Worm (Caenorhabditis elegans) whole organism, L3 larva: Measurements from ENCODE around the gene srbc-11.
"Not testable (repeated sequence)": the region's sequence is repeated elsewhere in the genome, so short reads cannot be mapped to it uniquely, and the experiment has no call there.

Source experiments
- ZK546.5 ChIP-seq: sonication (generic microtip); optimal IDR thresholded peaks from 2 replicates; lab custom pipeline; 2017; ENCODE audit warnings: missing biosample characterization, missing genetic modification characterization
- ceh-16 ChIP-seq: sonication (generic microtip); optimal IDR thresholded peaks from 2 replicates; lab custom pipeline; 2017; ENCODE audit warnings: missing biosample characterization, missing genetic modification characterization
- ceh-28 ChIP-seq: fragments of 150-350 bp; optimal IDR thresholded peaks from 2 replicates; lab custom pipeline; 2014; ENCODE audit warnings: missing biosample characterization, missing genetic modification reagents, missing genetic modification characterization
- egl-27 ChIP-seq: sonication (generic microtip); optimal IDR thresholded peaks from 4 replicates; lab custom pipeline; 2017; ENCODE audit warnings: missing biosample characterization, missing genetic modification reagents, missing genetic modification characterization
- elt-1 ChIP-seq: fragments of 150-350 bp; optimal IDR thresholded peaks from 2 replicates; lab custom pipeline; 2014; ENCODE audit warnings: missing biosample characterization, missing genetic modification characterization
- elt-2 ChIP-seq: sonication (generic microtip); optimal IDR thresholded peaks from 2 replicates; lab custom pipeline; 2016; ENCODE audit warnings: missing genetic modification reagents, mild to moderate bottlenecking, missing genetic modification characterization, missing compliant biosample characterization
- elt-3 ChIP-seq, 3 experiments: fragments of 150-350 bp in 1 of 3; sonication (generic microtip) in 2 of 3; optimal IDR thresholded peaks; 2 replicates in 2 of 3; 4 replicates in 1 of 3; lab custom pipeline; 2014 to 2017; ENCODE audit warnings: missing biosample characterization in 3 of 3, missing genetic modification characterization in 3 of 3
- eor-1 ChIP-seq, 2 experiments: fragments of 150-350 bp; optimal IDR thresholded peaks; 2 replicates each; lab custom pipeline; 2014 to 2018; ENCODE audit warnings: missing biosample characterization in 2 of 2, missing genetic modification characterization in 2 of 2
- fkh-10 ChIP-seq: sonication (generic microtip); optimal IDR thresholded peaks from 2 replicates; lab custom pipeline; 2017; ENCODE audit warnings: missing biosample characterization, missing genetic modification reagents, missing genetic modification characterization
- fos-1 ChIP-seq: fragments of 150-350 bp; optimal IDR thresholded peaks from 2 replicates; lab custom pipeline; 2014; ENCODE audit warnings: missing biosample characterization, missing genetic modification characterization
- hmg-11 ChIP-seq: sonication (generic microtip); optimal IDR thresholded peaks from 2 replicates; lab custom pipeline; 2016; ENCODE audit warnings: missing genetic modification characterization, missing compliant biosample characterization
- jun-1 ChIP-seq: fragments of 150-350 bp; optimal IDR thresholded peaks from 2 replicates; lab custom pipeline; 2014; ENCODE audit warnings: missing biosample characterization, missing genetic modification reagents, missing genetic modification characterization
- lin-39 ChIP-seq: fragments of 150-350 bp; optimal IDR thresholded peaks from 2 replicates; lab custom pipeline; 2018; ENCODE audit warnings: missing biosample characterization, missing genetic modification reagents, missing genetic modification characterization
- lsy-12 ChIP-seq: sonication (generic microtip); optimal IDR thresholded peaks from 2 replicates; lab custom pipeline; 2016; ENCODE audit warnings: mild to moderate bottlenecking, missing genetic modification characterization, missing compliant biosample characterization
- mdl-1 ChIP-seq: fragments of 150-350 bp; optimal IDR thresholded peaks from 2 replicates; lab custom pipeline; 2014; ENCODE audit warnings: missing biosample characterization, missing genetic modification characterization
- nhr-12 ChIP-seq: fragments of 150-350 bp; optimal IDR thresholded peaks from 2 replicates; lab custom pipeline; 2014; ENCODE audit warnings: missing biosample characterization, missing genetic modification characterization
- nhr-237 ChIP-seq: fragments of 150-350 bp; optimal IDR thresholded peaks from 2 replicates; lab custom pipeline; 2014; ENCODE audit warnings: missing biosample characterization, missing genetic modification characterization
- nhr-25 ChIP-seq: sonication (generic microtip); optimal IDR thresholded peaks from 2 replicates; lab custom pipeline; 2017; ENCODE audit warnings: missing biosample characterization, missing genetic modification characterization
- nhr-43 ChIP-seq: sonication (generic microtip); optimal IDR thresholded peaks from 2 replicates; lab custom pipeline; 2016; ENCODE audit warnings: mild to moderate bottlenecking, missing genetic modification characterization, missing compliant biosample characterization; ENCODE audit not compliant: poor library complexity, severe bottlenecking
- nhr-67 ChIP-seq: fragments of 150-350 bp; optimal IDR thresholded peaks from 2 replicates; lab custom pipeline; 2014; ENCODE audit warnings: missing biosample characterization, missing genetic modification characterization
- nhr-77 ChIP-seq: fragments of 150-350 bp; optimal IDR thresholded peaks from 2 replicates; lab custom pipeline; 2014; ENCODE audit warnings: missing biosample characterization, missing genetic modification characterization
- pha-4 ChIP-seq: fragments of 150-350 bp; optimal IDR thresholded peaks from 2 replicates; lab custom pipeline; 2014; ENCODE audit warnings: missing biosample characterization, missing genetic modification reagents, missing genetic modification characterization
- pqm-1 ChIP-seq: fragments of 150-350 bp; optimal IDR thresholded peaks from 2 replicates; lab custom pipeline; 2017; ENCODE audit warnings: missing biosample characterization, missing genetic modification characterization, inconsistent platforms
- sea-2 ChIP-seq: fragments of 150-350 bp; sonication (generic microtip); optimal IDR thresholded peaks from 4 replicates; lab custom pipeline; 2014; ENCODE audit warnings: missing biosample characterization, missing genetic modification reagents, missing genetic modification characterization
- snpc-4 ChIP-seq: fragments of 150-350 bp; optimal IDR thresholded peaks from 2 replicates; lab custom pipeline; 2014; ENCODE audit warnings: missing biosample characterization, missing genetic modification characterization
- tbx-2 ChIP-seq: sonication (generic microtip); optimal IDR thresholded peaks from 2 replicates; lab custom pipeline; 2016; ENCODE audit warnings: mild to moderate bottlenecking, missing genetic modification characterization, missing compliant biosample characterization
- unc-39 ChIP-seq: sonication (generic microtip); optimal IDR thresholded peaks from 4 replicates; lab custom pipeline; 2017; ENCODE audit warnings: missing biosample characterization, missing genetic modification characterization
- unc-62 ChIP-seq: fragments of 150-350 bp; sonication (generic microtip); optimal IDR thresholded peaks from 4 replicates; lab custom pipeline; 2014; ENCODE audit warnings: missing biosample characterization, missing genetic modification reagents, missing genetic modification characterization
- zag-1 ChIP-seq: fragments of 150-350 bp; optimal IDR thresholded peaks from 2 replicates; lab custom pipeline; 2014; ENCODE audit warnings: missing biosample characterization, missing genetic modification characterization
- ztf-11 ChIP-seq: fragments of 150-350 bp; optimal IDR thresholded peaks from 2 replicates; lab custom pipeline; 2014; ENCODE audit warnings: missing biosample characterization, missing genetic modification characterization
- ztf-4 ChIP-seq: fragments of 150-350 bp; optimal IDR thresholded peaks from 2 replicates; lab custom pipeline; 2014; ENCODE audit warnings: missing biosample characterization, missing genetic modification characterization

srbc-11 gene

ce11 chrV:7522279-7522678, 27.2 kb upstream of the srbc-11 start, which contains the start of gene C54F6.15:
Gene C54F6.15, minus strand, starts transcription at chrV:7522379.
- TF ChIP-seq egl-27 (tag; lab: Kevin White, UChicago) (no peak), lsy-12 (no peak), nhr-12 (no peak), nhr-77 (tag; lab: Kevin White, UChicago) (no peak), mdl-1 (no peak), ztf-11 (tag; lab: Kevin White, UChicago) (no peak), elt-3 (tag; optimal IDR thresholded peaks at IDR 0.05; lab: Kevin White, UChicago) (no peak), jun-1 (no peak), fos-1 (tag; lab: Kevin White, UChicago) (no peak), elt-1 (tag; lab: Kevin White, UChicago) (no peak), snpc-4 (tag; lab: Kevin White, UChicago) (no peak), unc-62 (GFP tag; lab: Kevin White, UChicago) (no peak), pqm-1 (tag; lab: Kevin White, UChicago) (no peak)
- TF ChIP-seq, all 47 proteins: peak for 0

- TF ChIP-seq zag-1 (tag; lab: Kevin White, UChicago) (no peak), pqm-1 (tag; lab: Kevin White, UChicago) (peak; percentile 89), elt-2 (tag; lab: Kevin White, UChicago) (peak; percentile 75)
Observed at ce11 chrV:7521304-7521703, 26.2 kb upstream of the srbc-11 start.

DNA sequence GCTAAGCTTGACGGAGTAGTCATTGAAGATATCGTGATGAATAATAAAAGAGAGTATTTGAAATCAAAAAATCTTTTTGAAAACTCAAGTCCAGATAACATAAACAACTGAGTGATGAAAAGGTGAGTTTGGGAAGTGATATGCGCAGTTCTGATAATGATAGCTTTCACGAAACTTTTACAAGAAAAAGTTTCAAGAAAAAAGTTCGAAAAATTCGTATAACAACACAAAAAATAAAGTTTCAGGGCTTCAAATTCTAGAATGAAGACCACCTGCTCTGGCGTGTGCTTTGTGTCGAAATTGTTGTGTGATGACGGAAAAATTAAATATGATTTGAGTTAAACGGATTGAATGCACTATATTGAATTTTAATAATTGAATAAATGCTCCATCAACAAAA, 25.0 kb upstream of the srbc-11 start, which contains the start of gene srb-19:
Gene srb-19 (minus strand): TSS at position 101 of the 400 bp plus-strand sequence.
- no peak for TF ChIP-seq nhr-237 (tag; lab: Kevin White, UChicago)
- TF ChIP-seq elt-3 (tag; optimal IDR thresholded peaks at IDR 0.05; lab: Kevin White, UChicago): no peak
- TF ChIP-seq snpc-4 (tag; lab: Kevin White, UChicago): no peak
- no peak for TF ChIP-seq unc-39
- TF ChIP-seq nhr-43 (tag; lab: Kevin White, UChicago): no peak
- no peak for TF ChIP-seq ceh-28 (tag; lab: Kevin White, UChicago)
- no peak for TF ChIP-seq lsy-12
- TF ChIP-seq jun-1: no peak
- no peak for TF ChIP-seq ceh-16 (tag; lab: Kevin White, UChicago)
- TF ChIP-seq fkh-10 (GFP tag; lab: Kevin White, UChicago): no peak

- TF ChIP-seq ZK546.5 (no peak), tbx-2 (tag; lab: Kevin White, UChicago) (no peak), nhr-67 (no peak), nhr-12 (no peak), elt-3 (tag; optimal IDR thresholded peaks at IDR 0.05; lab: Kevin White, UChicago) (no peak), pqm-1 (tag; lab: Kevin White, UChicago) (no peak), eor-1 (tag; optimal IDR thresholded peaks at IDR 0.05; lab: Kevin White, UChicago) (no peak), zag-1 (tag; lab: Kevin White, UChicago) (no peak), unc-39 (no peak), jun-1 (no peak), egl-27 (tag; lab: Kevin White, UChicago) (no peak), ceh-16 (tag; lab: Kevin White, UChicago) (no peak), elt-2 (tag; lab: Kevin White, UChicago) (no peak), mdl-1 (no peak), pha-4 (tag; lab: Kevin White, UChicago) (no peak), hmg-11 (tag; lab: Kevin White, UChicago) (no peak), lin-39 (tag; lab: Kevin White, UChicago) (no peak), ztf-4 (tag; lab: Kevin White, UChicago) (no peak), sea-2 (GFP tag; lab: Kevin White, UChicago) (no peak), fos-1 (tag; lab: Kevin White, UChicago) (no peak)
- TF ChIP-seq, all 47 proteins: peak for 0
Observed at ce11 chrV:7514939-7515338, 19.9 kb upstream of the srbc-11 start, which contains the start of gene srb-18. Gene srb-18, plus strand, starts transcription at chrV:7515239.

ce11 chrV:7511465-7511864, 16.4 kb upstream of the srbc-11 start, which contains the start of gene nhr-171:
Gene nhr-171, plus strand, starts transcription at chrV:7511765.
- TF ChIP-seq nhr-25 (tag; lab: Kevin White, UChicago); unc-39; elt-1 (tag; lab: Kevin White, UChicago): not testable (repeated sequence)
